Fruit fly (Drosophila melanogaster) Kc167 (cell line): ENCODE data around the gene Sam-S.

Experiments
- Myc ChIP-seq: fragments of >200 bp; optimal IDR thresholded peaks from 2 replicates; lab custom pipeline; 2017; ENCODE audit warnings: missing external identifiers
- Sin3A ChIP-seq: fragments of >200 bp; optimal IDR thresholded peaks from 2 replicates; lab custom pipeline; 2018; ENCODE audit warnings: missing external identifiers
- h ChIP-seq: fragments of >200 bp; optimal IDR thresholded peaks from 3 replicates; lab custom pipeline; 2018; ENCODE audit warnings: missing external identifiers
- insv ChIP-seq: fragments of >200 bp; optimal IDR thresholded peaks from 3 replicates; lab custom pipeline; 2018; ENCODE audit warnings: missing external identifiers
- psq ChIP-seq: fragments of >200 bp; optimal IDR thresholded peaks from 2 replicates; lab custom pipeline; 2017; ENCODE audit warnings: missing external identifiers
- ttk ChIP-seq: sonication (Bioruptor generic); optimal IDR thresholded peaks from 2 replicates; lab custom pipeline; 2017; ENCODE audit warnings: missing external identifiers

DNA sequence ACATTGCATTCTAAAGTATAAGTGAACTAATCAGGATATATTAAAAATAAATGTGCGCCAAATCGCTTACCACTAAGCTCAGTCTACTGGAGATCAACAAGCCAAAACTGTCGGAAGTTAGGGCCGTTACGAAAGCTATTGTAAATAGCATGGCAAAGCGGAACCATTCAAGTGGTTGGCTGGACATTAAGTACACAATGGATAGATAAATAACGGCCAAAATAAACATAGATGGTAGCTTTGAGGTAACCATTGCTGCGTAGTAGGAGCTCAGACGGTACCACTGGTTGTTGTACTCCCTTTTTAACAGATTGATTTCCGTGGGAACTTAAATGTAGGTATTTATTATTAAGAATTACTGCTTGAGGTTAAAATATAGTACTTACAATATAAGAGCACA, 11.0 kb downstream of the Sam-S start:
- TF ChIP-seq insv (lab: Kevin White, UChicago) = no peak
- TF ChIP-seq psq (lab: Kevin White, UChicago) = no peak
- TF ChIP-seq h = no peak
- no peak for TF ChIP-seq ttk (lab: Kevin White, UChicago)
- TF ChIP-seq Myc = no peak
- TF ChIP-seq Sin3A (lab: Kevin White, UChicago) = no peak
